Worm (Caenorhabditis elegans) whole organism, young adult: Measurements from ENCODE around the gene F09F7.6.
A peak's percentile ranks its signal among the peaks of the same experiment; 100 is the strongest.

ENCODE experiments used
- B0261.1 ChIP-seq: sonication (generic microtip); optimal IDR thresholded peaks from 2 replicates; lab custom pipeline; 2016; ENCODE audit warnings: mild to moderate bottlenecking, missing genetic modification characterization, moderate library complexity, missing compliant biosample characterization
- F10E7.11 ChIP-seq: sonication (generic microtip); optimal IDR thresholded peaks from 2 replicates; lab custom pipeline; 2017; ENCODE audit warnings: mild to moderate bottlenecking, missing genetic modification characterization, moderate library complexity, missing compliant biosample characterization
- F22D6.2 ChIP-seq: sonication (generic microtip); optimal IDR thresholded peaks from 2 replicates; lab custom pipeline; 2016; ENCODE audit warnings: mild to moderate bottlenecking, missing genetic modification characterization, missing compliant biosample characterization
- F23B12.7 ChIP-seq: sonication (generic microtip); optimal IDR thresholded peaks from 2 replicates; lab custom pipeline; 2017; ENCODE audit warnings: missing genetic modification characterization, mild to moderate bottlenecking, missing compliant biosample characterization, antibody characterized with exemption, moderate library complexity; ENCODE audit not compliant: insufficient read depth
- F57C9.4 ChIP-seq: sonication (generic microtip); optimal IDR thresholded peaks from 2 replicates; lab custom pipeline; 2017; ENCODE audit warnings: mild to moderate bottlenecking, missing genetic modification characterization, missing compliant biosample characterization
- K12H6.12 ChIP-seq: fragments of 200-800 bp; sonication (Bioruptor generic); optimal IDR thresholded peaks from 2 replicates; lab custom pipeline; 2018; ENCODE audit warnings: mild to moderate bottlenecking, missing genetic modification characterization, missing compliant biosample characterization
- T07F8.4 ChIP-seq: sonication (generic microtip); optimal IDR thresholded peaks from 2 replicates; lab custom pipeline; 2016; ENCODE audit warnings: mild to moderate bottlenecking, missing genetic modification characterization, moderate library complexity, missing compliant biosample characterization
- T26A5.8 ChIP-seq: sonication (generic microtip); optimal IDR thresholded peaks from 2 replicates; lab custom pipeline; 2016; ENCODE audit warnings: missing genetic modification characterization, missing compliant biosample characterization
- Y53G8AR.9 ChIP-seq: fragments of 200-800 bp; sonication (Bioruptor generic); conservative IDR thresholded peaks from 2 replicates; pipeline ENCODE4 v1.3.6; 2022; ENCODE audit warnings: missing genetic modification reagents, missing genetic modification characterization, missing compliant biosample characterization
- Y56A3A.18 ChIP-seq: fragments of 200-800 bp; sonication (Bioruptor generic); IDR thresholded peaks from 2 replicates; pipeline ENCODE4 v1.3.6; 2022; ENCODE audit warnings: missing genetic modification reagents, missing genetic modification characterization, missing compliant biosample characterization
- Y79H2A.3 ChIP-seq: fragments of 200-800 bp; sonication (Bioruptor generic); conservative IDR thresholded peaks from 2 replicates; pipeline ENCODE4 v1.3.6; 2022; ENCODE audit warnings: missing genetic modification reagents, missing genetic modification characterization, missing compliant biosample characterization
- Y95B8A.8 ChIP-seq: fragments of 200-800 bp; sonication (Bioruptor generic); IDR thresholded peaks from 2 replicates; pipeline ENCODE4 v1.3.6; 2022; ENCODE audit warnings: missing genetic modification reagents, missing genetic modification characterization, missing compliant biosample characterization
- ama-1 ChIP-seq, 3 experiments: fragments of 150-350 bp in 1 of 3; sonication (generic microtip) in 2 of 3; optimal IDR thresholded peaks; 2 replicates each; lab custom pipeline; 2014 to 2018; ENCODE audit warnings: missing biosample characterization in 2 of 3, missing genetic modification characterization in 2 of 3, missing genetic modification reagents in 2 of 3
- attf-5 ChIP-seq: fragments of 200-800 bp; sonication (Bioruptor generic); optimal IDR thresholded peaks from 2 replicates; lab custom pipeline; 2018; ENCODE audit warnings: mild to moderate bottlenecking, missing genetic modification characterization, missing compliant biosample characterization
- attf-6 ChIP-seq: fragments of 200-800 bp; sonication (Bioruptor generic); IDR thresholded peaks from 2 replicates; pipeline ENCODE4 v1.3.6; 2022; ENCODE audit warnings: missing genetic modification reagents, missing genetic modification characterization, missing compliant biosample characterization
- bed-2 ChIP-seq: fragments of 200-800 bp; sonication (Bioruptor generic); IDR thresholded peaks from 2 replicates; pipeline ENCODE4 v1.3.6; 2022; ENCODE audit warnings: missing genetic modification reagents, missing genetic modification characterization, missing compliant biosample characterization
- ceh-100 ChIP-seq: fragments of 200-800 bp; sonication (Bioruptor generic); IDR thresholded peaks from 2 replicates; pipeline ENCODE4 v1.3.6; 2022; ENCODE audit warnings: missing genetic modification reagents, missing genetic modification characterization, missing compliant biosample characterization
- ceh-58 ChIP-seq: fragments of 200-800 bp; sonication (Bioruptor generic); IDR thresholded peaks from 2 replicates; pipeline ENCODE4 v1.3.6; 2022; ENCODE audit warnings: missing genetic modification characterization, missing compliant biosample characterization
- dox-1 ChIP-seq: fragments of 200-800 bp; sonication (Bioruptor generic); IDR thresholded peaks from 2 replicates; pipeline ENCODE4 v1.3.6; 2022; ENCODE audit warnings: missing genetic modification reagents, missing genetic modification characterization, missing compliant biosample characterization
- ekl-4 ChIP-seq: fragments of 200-800 bp; sonication (Bioruptor generic); IDR thresholded peaks from 2 replicates; pipeline ENCODE4 v1.3.6; 2022; ENCODE audit warnings: missing genetic modification reagents, missing genetic modification characterization, missing compliant biosample characterization
- him-1 ChIP-seq: sonication (generic microtip); optimal IDR thresholded peaks from 2 replicates; lab custom pipeline; 2016; ENCODE audit warnings: missing genotype, missing genetic modification reagents, missing genetic modification characterization, missing compliant biosample characterization
- hmg-1.2 ChIP-seq: fragments of 200-800 bp; sonication (Bioruptor generic); IDR thresholded peaks from 2 replicates; pipeline ENCODE4 v1.3.6; 2022; ENCODE audit warnings: missing genetic modification reagents, missing genetic modification characterization, missing compliant biosample characterization
- hmg-20 ChIP-seq: fragments of 200-800 bp; sonication (Bioruptor generic); IDR thresholded peaks from 2 replicates; pipeline ENCODE4 v1.3.6; 2022; ENCODE audit warnings: missing genetic modification reagents, missing genetic modification characterization, missing compliant biosample characterization
- hrde-1 ChIP-seq: sonication (generic microtip); optimal IDR thresholded peaks from 2 replicates; lab custom pipeline; 2016; ENCODE audit warnings: missing genetic modification characterization, mild to moderate bottlenecking, missing compliant biosample characterization, moderate library complexity, missing genotype, missing genetic modification reagents, borderline replicate concordance
- lin-35 ChIP-seq, 3 experiments: fragments of 150-350 bp in 2 of 3; sonication (generic microtip) in 1 of 3; optimal IDR thresholded peaks; 2 replicates each; lab custom pipeline; 2014 to 2018; ENCODE audit warnings: missing biosample characterization in 3 of 3, missing genetic modification characterization in 3 of 3, missing genetic modification reagents in 3 of 3
- lin-54 ChIP-seq: fragments of 200-800 bp; sonication (Bioruptor generic); optimal IDR thresholded peaks from 2 replicates; lab custom pipeline; 2018; ENCODE audit warnings: mild to moderate bottlenecking, missing genetic modification characterization, missing compliant biosample characterization
- lsy-27 ChIP-seq: sonication (generic microtip); optimal IDR thresholded peaks from 2 replicates; lab custom pipeline; 2017; ENCODE audit warnings: missing genetic modification characterization, mild to moderate bottlenecking, missing compliant biosample characterization, antibody characterized with exemption, missing genotype, borderline replicate concordance; ENCODE audit not compliant: insufficient read depth
- madf-3 ChIP-seq: fragments of 200-800 bp; sonication (Bioruptor generic); IDR thresholded peaks from 2 replicates; pipeline ENCODE4 v1.3.6; 2022; ENCODE audit warnings: missing genetic modification reagents, missing genetic modification characterization, missing compliant biosample characterization
- madf-6 ChIP-seq: fragments of 200-800 bp; sonication (Bioruptor generic); IDR thresholded peaks from 2 replicates; pipeline ENCODE4 v1.3.6; 2022; ENCODE audit warnings: missing genetic modification reagents, missing genetic modification characterization, missing compliant biosample characterization
- madf-8 ChIP-seq: fragments of 200-800 bp; sonication (Bioruptor generic); conservative IDR thresholded peaks from 2 replicates; pipeline ENCODE4 v1.3.6; 2022; ENCODE audit warnings: missing genetic modification reagents, missing genetic modification characterization, missing compliant biosample characterization
- mel-28 ChIP-seq: sonication (generic microtip); optimal IDR thresholded peaks from 2 replicates; lab custom pipeline; 2016; ENCODE audit warnings: borderline replicate concordance, mild to moderate bottlenecking, missing genetic modification characterization, missing compliant biosample characterization
- nfya-2 ChIP-seq: fragments of 200-800 bp; sonication (Bioruptor generic); IDR thresholded peaks from 2 replicates; pipeline ENCODE4 v1.3.6; 2022; ENCODE audit warnings: missing genetic modification reagents, missing genetic modification characterization, missing compliant biosample characterization
- nhr-90 ChIP-seq: sonication (generic microtip); optimal IDR thresholded peaks from 2 replicates; lab custom pipeline; 2016; ENCODE audit warnings: missing genotype, mild to moderate bottlenecking, missing genetic modification characterization, missing compliant biosample characterization
- rcor-1 ChIP-seq: fragments of 200-800 bp; sonication (Bioruptor generic); IDR thresholded peaks from 2 replicates; pipeline ENCODE4 v1.3.6; 2022; ENCODE audit warnings: missing genetic modification reagents, missing genetic modification characterization, missing compliant biosample characterization
- rpc-1 ChIP-seq, 2 experiments: fragments of 150-350 bp in 1 of 2; sonication (generic microtip) in 1 of 2; optimal IDR thresholded peaks; 2 replicates each; lab custom pipeline; 2014 to 2018; ENCODE audit warnings: missing biosample characterization in 1 of 2, missing genetic modification characterization in 1 of 2, missing genetic modification reagents in 1 of 2, missing genotype in 1 of 2
- sea-2 ChIP-seq: fragments of 200-800 bp; sonication (Bioruptor generic); IDR thresholded peaks from 2 replicates; pipeline ENCODE4 v1.3.6; 2022; ENCODE audit warnings: missing genetic modification characterization, missing compliant biosample characterization
- snpc-1.1 ChIP-seq: sonication (generic microtip); optimal IDR thresholded peaks from 2 replicates; lab custom pipeline; 2017; ENCODE audit warnings: missing genetic modification characterization, mild to moderate bottlenecking, missing compliant biosample characterization, antibody characterized with exemption, moderate library complexity, missing genotype, missing genetic modification reagents; ENCODE audit not compliant: insufficient read depth
- snpc-1.3 ChIP-seq: sonication (generic microtip); optimal IDR thresholded peaks from 2 replicates; lab custom pipeline; 2017; ENCODE audit warnings: missing genetic modification characterization, mild to moderate bottlenecking, missing compliant biosample characterization, antibody characterized with exemption, moderate library complexity, missing genotype, missing genetic modification reagents; ENCODE audit not compliant: insufficient read depth
- tbp1 ChIP-seq: fragments of 200-800 bp; sonication (Bioruptor generic); optimal IDR thresholded peaks from 2 replicates; lab custom pipeline; 2018; ENCODE audit warnings: mild to moderate bottlenecking, missing genetic modification characterization, missing compliant biosample characterization
- tbx-9 ChIP-seq: sonication (generic microtip); optimal IDR thresholded peaks from 2 replicates; lab custom pipeline; 2016; ENCODE audit warnings: borderline replicate concordance, missing genetic modification characterization, inconsistent platforms, missing compliant biosample characterization
- tlf-1 ChIP-seq: fragments of 200-800 bp; sonication (Bioruptor generic); optimal IDR thresholded peaks from 2 replicates; lab custom pipeline; 2018; ENCODE audit warnings: mild to moderate bottlenecking, missing genetic modification characterization, missing compliant biosample characterization
- zim-3 ChIP-seq: sonication (generic microtip); optimal IDR thresholded peaks from 2 replicates; lab custom pipeline; 2017; ENCODE audit warnings: mild to moderate bottlenecking, missing genetic modification characterization, moderate library complexity, missing compliant biosample characterization
- ztf-18 ChIP-seq: sonication (generic microtip); optimal IDR thresholded peaks from 2 replicates; lab custom pipeline; 2016; ENCODE audit warnings: missing genotype, mild to moderate bottlenecking, missing genetic modification characterization, missing compliant biosample characterization

The F09F7.6 gene

DNA sequence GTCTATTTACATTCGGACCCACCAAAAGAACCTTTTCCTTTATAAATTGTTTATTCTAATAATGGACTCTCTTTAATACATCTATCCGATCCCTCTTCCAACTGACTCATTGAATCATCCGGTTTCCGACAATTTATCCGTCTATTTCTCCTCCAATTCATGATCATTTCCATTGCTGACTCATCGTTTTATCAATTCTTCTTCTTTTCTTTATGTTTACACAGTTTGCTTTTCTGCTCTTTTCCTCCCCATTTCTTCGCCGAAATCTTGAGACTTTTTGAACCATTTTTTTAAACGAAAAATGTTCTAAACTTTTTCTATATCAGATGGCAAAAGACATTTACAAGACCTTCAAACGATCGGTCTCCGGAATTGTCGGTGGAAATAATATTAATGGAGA is 43.5 kb upstream of the F09F7.6 start, which contains the start of gene ced-6:
Gene ced-6 (plus strand): TSS at position 327 of the 400 bp plus-strand sequence.
- TF ChIP-seq attf-5 (no peak), him-1 (tag; lab: Kevin White, UChicago) (no peak), tlf-1 (GFP tag; lab: Kevin White, UChicago) (no peak), T07F8.4 (tag; lab: Kevin White, UChicago) (no peak), ama-1 (optimal IDR thresholded peaks at IDR 0.05; lab: Kevin White, UChicago) (no peak), ama-1 (GFP tag; optimal IDR thresholded peaks at IDR 0.05; lab: Kevin White, UChicago) (no peak), Y56A3A.18 (GFP tag; lab: Robert Waterston, UW) (no peak), ekl-4 (GFP tag; lab: Robert Waterston, UW) (no peak), B0261.1 (tag; lab: Kevin White, UChicago) (no peak), madf-8 (GFP tag; lab: Robert Waterston, UW) (no peak), Y79H2A.3 (no peak), mel-28 (tag; lab: Kevin White, UChicago) (no peak), hmg-20 (GFP tag; lab: Robert Waterston, UW) (no peak), F57C9.4 (tag; lab: Kevin White, UChicago) (no peak), F23B12.7 (tag; lab: Kevin White, UChicago) (no peak), nfya-2 (GFP tag; lab: Robert Waterston, UW) (no peak), snpc-1.3 (tag; lab: Kevin White, UChicago) (no peak), ztf-18 (tag; lab: Kevin White, UChicago) (no peak), ceh-58 (GFP tag; lab: Robert Waterston, UW) (no peak)
- TF ChIP-seq, all 124 proteins: peak for 0

DNA sequence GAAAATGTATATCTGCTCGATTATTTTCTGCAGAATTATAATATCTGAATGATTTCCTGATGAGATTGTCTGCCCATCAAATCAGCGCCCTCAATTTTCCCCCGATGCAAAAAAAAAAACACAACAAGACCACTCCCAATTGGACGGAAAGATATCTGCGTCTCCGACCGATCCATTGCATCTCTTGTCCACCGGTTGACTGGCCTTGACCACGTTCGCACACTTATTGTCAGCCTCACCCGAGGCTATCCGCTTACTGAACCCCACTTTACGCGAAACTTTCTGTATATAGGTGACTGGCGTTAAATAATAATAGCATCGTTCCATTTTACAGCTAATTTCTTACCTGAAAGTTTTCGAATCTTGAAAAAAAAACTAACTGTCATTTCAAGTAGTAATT is 42.4 kb upstream of the F09F7.6 start:
- TF ChIP-seq dox-1 (GFP tag; lab: Robert Waterston, UW) (0 out of 2 replicates have a peak, but pooled peaks have one; percentile 4), nhr-90 (tag; lab: Kevin White, UChicago) (no peak), ama-1 (optimal IDR thresholded peaks at IDR 0.05; lab: Kevin White, UChicago) (peak; percentile 48), ama-1 (GFP tag; optimal IDR thresholded peaks at IDR 0.05; lab: Kevin White, UChicago) (no peak), snpc-1.1 (no peak), lin-35 (GFP tag; optimal IDR thresholded peaks at IDR 0.05; lab: Kevin White, UChicago) (no peak), hmg-1.2 (peak; percentile 33; the same call in 1 of the 2 replicates), madf-3 (GFP tag; lab: Robert Waterston, UW) (peak; percentile 52; the same call in 1 of the 2 replicates), rpc-1 (optimal IDR thresholded peaks at IDR 0.05; lab: Kevin White, UChicago) (no peak), rpc-1 (tag; optimal IDR thresholded peaks at IDR 0.05; lab: Kevin White, UChicago) (no peak), ceh-100 (GFP tag; lab: Robert Waterston, UW) (no peak), bed-2 (GFP tag; lab: Robert Waterston, UW) (no peak), Y56A3A.18 (GFP tag; lab: Robert Waterston, UW) (0 out of 2 replicates have a peak, but pooled peaks have one; percentile 35), tbx-9 (tag; lab: Kevin White, UChicago) (no peak), hrde-1 (tag; lab: Kevin White, UChicago) (peak; percentile 38), madf-8 (GFP tag; lab: Robert Waterston, UW) (no peak), sea-2 (no peak), attf-6 (GFP tag; lab: Robert Waterston, UW) (no peak)
- TF ChIP-seq, all 124 proteins: peak for 6

DNA sequence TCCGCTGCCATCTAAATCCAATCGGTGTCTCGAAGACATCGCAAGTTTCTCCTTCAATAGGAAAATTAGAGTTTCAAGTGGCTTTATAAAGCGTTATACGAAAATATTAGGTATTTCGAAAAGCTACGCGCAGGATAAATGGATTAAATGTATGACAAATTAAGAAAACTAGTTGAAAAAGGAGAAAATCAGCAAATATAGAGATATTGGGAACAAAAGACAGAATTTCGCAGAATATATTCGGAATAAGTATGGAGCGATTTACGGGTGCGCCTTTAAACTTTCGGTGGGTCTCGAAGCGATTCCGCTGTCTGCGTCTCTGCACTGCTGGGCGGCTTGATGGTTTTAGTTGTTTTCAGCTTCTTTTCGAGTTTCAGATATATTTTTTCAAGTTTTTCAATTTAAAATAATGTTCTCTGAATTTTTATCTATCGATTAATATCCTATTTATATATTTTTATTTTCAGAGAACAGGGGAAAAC is 39.8 kb upstream of the F09F7.6 start, which contains the start of the genes ddx-15 and ucr-1:
Gene ddx-15 (minus strand): TSS at position 51 of the 482 bp plus-strand sequence.
Gene ucr-1 (plus strand): TSS at position 468 of the 482 bp plus-strand sequence.
- TF ChIP-seq F23B12.7 (tag; lab: Kevin White, UChicago) = peak; percentile 47
- TF ChIP-seq zim-3 = no peak
- no peak for TF ChIP-seq Y53G8AR.9 (GFP tag; lab: Robert Waterston, UW)
- TF ChIP-seq F10E7.11 (tag; lab: Kevin White, UChicago) = no peak
- no peak for TF ChIP-seq F22D6.2 (tag; lab: Kevin White, UChicago)
- TF ChIP-seq K12H6.12 (tag; lab: Kevin White, UChicago) = no peak
- TF ChIP-seq lin-54 = peak; percentile 64
- no peak for TF ChIP-seq nhr-90 (tag; lab: Kevin White, UChicago)
- no peak for TF ChIP-seq Y95B8A.8 (GFP tag; lab: Robert Waterston, UW)
- no peak for TF ChIP-seq lsy-27 (tag; lab: Kevin White, UChicago)
- peak; percentile 79 for TF ChIP-seq madf-6 (GFP tag; lab: Robert Waterston, UW)
- TF ChIP-seq him-1 (tag; lab: Kevin White, UChicago) = no peak
- TF ChIP-seq tbp1 (GFP tag; lab: Kevin White, UChicago) = peak; percentile 40
- TF ChIP-seq snpc-1.3 (tag; lab: Kevin White, UChicago) = no peak
- no peak for TF ChIP-seq T26A5.8
- TF ChIP-seq rcor-1 = no peak
